Fruit fly (Drosophila melanogaster): ENCODE measurements around the gene Kap-alpha1.

The Kap-alpha1 gene

dm6 chr3L:19777279-19777960 is 29.6 kb upstream of the Kap-alpha1 start (continued):
- TF ChIP-seq CG34376 (GFP tag; optimal IDR thresholded peaks at IDR 0.05) (peak; percentile 34), nerfin-1 (tag; optimal IDR thresholded peaks at IDR 0.05) (no peak), mirr (GFP tag; optimal IDR thresholded peaks at IDR 0.05) (peak; percentile 86), eve (GFP tag; optimal IDR thresholded peaks at IDR 0.05) (peak in 1 of 2 experiments; percentile 68), odd (GFP tag; optimal IDR thresholded peaks at IDR 0.05) (no peak), chinmo (GFP tag; IDR thresholded peaks at IDR 0.05; ENCODE audit: partially characterized antibody) (0 out of 4 replicates have a peak, but pooled peaks have one; percentile 31), gro (GFP tag; optimal IDR thresholded peaks at IDR 0.05) (peak; percentile 72), schlank (tag; optimal IDR thresholded peaks at IDR 0.05) (no peak), CG16815 (GFP tag; optimal IDR thresholded peaks at IDR 0.05) (no peak), exex (tag; optimal IDR thresholded peaks at IDR 0.05) (peak; percentile 93), YL-1 (GFP tag; optimal IDR thresholded peaks at IDR 0.05) (no peak), CG7963 (GFP tag; IDR thresholded peaks at IDR 0.05; ENCODE audit: partially characterized antibody) (no peak), BEAF-32 (GFP tag; optimal IDR thresholded peaks at IDR 0.05) (no peak), CG2199 (GFP tag; IDR thresholded peaks at IDR 0.05) (0 out of 3 replicates have a peak, but pooled peaks have one; percentile 18), Rx (GFP tag; IDR thresholded peaks at IDR 0.05) (no peak), CG6254 (GFP tag; optimal IDR thresholded peaks at IDR 0.05) (no peak), Hand (GFP tag; optimal IDR thresholded peaks at IDR 0.05) (no peak), CG10321 (GFP tag; IDR thresholded peaks at IDR 0.05) (no peak), ham (GFP tag; IDR thresholded peaks at IDR 0.05) (no peak), CG2129 (GFP tag; IDR thresholded peaks at IDR 0.05; ENCODE audit: partially characterized antibody) (no peak), CG9932 (GFP tag; IDR thresholded peaks at IDR 0.05) (no peak), sr (GFP tag; IDR thresholded peaks at IDR 0.05) (no peak), insv (GFP tag; optimal IDR thresholded peaks at IDR 0.05) (no peak), gcm (GFP tag; optimal IDR thresholded peaks at IDR 0.05) (no peak), CG3995 (GFP tag; optimal IDR thresholded peaks at IDR 0.05) (no peak), pfk (GFP tag; optimal IDR thresholded peaks at IDR 0.05) (peak; percentile 51), sqz (GFP tag; optimal IDR thresholded peaks at IDR 0.05) (peak; percentile 65), CG17186 (GFP tag; optimal IDR thresholded peaks at IDR 0.05) (no peak), sug (tag; optimal IDR thresholded peaks at IDR 0.05) (peak; percentile 79), CG17568 (GFP tag; optimal IDR thresholded peaks at IDR 0.05) (no peak), CG10147 (GFP tag; optimal IDR thresholded peaks at IDR 0.05) (no peak), grn (GFP tag; optimal IDR thresholded peaks at IDR 0.05) (peak; percentile 33)

- no peak for TF ChIP-seq CG3065 (GFP tag; optimal IDR thresholded peaks at IDR 0.05)
- TF ChIP-seq CHES-1-like (GFP tag; optimal IDR thresholded peaks at IDR 0.05) = no peak
- TF ChIP-seq sisA (GFP tag; IDR thresholded peaks at IDR 0.05) = no peak
- TF ChIP-seq Atf6 (GFP tag; IDR thresholded peaks at IDR 0.05) = no peak
- TF ChIP-seq CG31441 (GFP tag; IDR thresholded peaks at IDR 0.05) = no peak
- no peak for TF ChIP-seq Kr (GFP tag; optimal IDR thresholded peaks at IDR 0.05)
- no peak for TF ChIP-seq ftz-f1 (GFP tag; optimal IDR thresholded peaks at IDR 0.05)
- no peak for TF ChIP-seq HLHmδ (GFP tag; optimal IDR thresholded peaks at IDR 0.05)
- no peak for TF ChIP-seq CG17612 (GFP tag; IDR thresholded peaks at IDR 0.05)
- no peak for TF ChIP-seq CG4617 (GFP tag; optimal IDR thresholded peaks at IDR 0.05; ENCODE audit: borderline replicate concordance)
- no peak for TF ChIP-seq Hr78 (GFP tag; optimal IDR thresholded peaks at IDR 0.05)
- TF ChIP-seq pan (optimal IDR thresholded peaks at IDR 0.05) = no peak
- no peak for TF ChIP-seq pan (GFP tag; optimal IDR thresholded peaks at IDR 0.05 in 1 of 2, IDR thresholded peaks at IDR 0.05 in 1 of 2)
- peak; percentile 18 for TF ChIP-seq PHDP (tag; optimal IDR thresholded peaks at IDR 0.05)
- peak; percentile 58 for TF ChIP-seq CG12769 (tag; optimal IDR thresholded peaks at IDR 0.05)
- TF ChIP-seq lola (GFP tag; optimal IDR thresholded peaks at IDR 0.05) = no peak
- TF ChIP-seq CG1792 (GFP tag; optimal IDR thresholded peaks at IDR 0.05) = no peak
- peak; percentile 33 for TF ChIP-seq lab (GFP tag; optimal IDR thresholded peaks at IDR 0.05)
- no peak for TF ChIP-seq CG9727 (GFP tag; optimal IDR thresholded peaks at IDR 0.05)
Observed at dm6 chr3L:19778530-19778929, 28.5 kb upstream of the Kap-alpha1 start.

Measured in whole organism, embryonic.